Fruit fly (Drosophila melanogaster) Kc167 (cell line): Measurements from ENCODE around the gene dgt2.

Experiments
- Myc ChIP-seq: fragments of >200 bp; optimal IDR thresholded peaks from 2 replicates; lab custom pipeline; 2017; ENCODE audit warnings: missing external identifiers
- Sin3A ChIP-seq: fragments of >200 bp; optimal IDR thresholded peaks from 2 replicates; lab custom pipeline; 2018; ENCODE audit warnings: missing external identifiers
- h ChIP-seq: fragments of >200 bp; optimal IDR thresholded peaks from 3 replicates; lab custom pipeline; 2018; ENCODE audit warnings: missing external identifiers
- insv ChIP-seq: fragments of >200 bp; optimal IDR thresholded peaks from 3 replicates; lab custom pipeline; 2018; ENCODE audit warnings: missing external identifiers
- psq ChIP-seq: fragments of >200 bp; optimal IDR thresholded peaks from 2 replicates; lab custom pipeline; 2017; ENCODE audit warnings: missing external identifiers
- ttk ChIP-seq: sonication (Bioruptor generic); optimal IDR thresholded peaks from 2 replicates; lab custom pipeline; 2017; ENCODE audit warnings: missing external identifiers

Gene dgt2

dm6 chr2L:11989729-11990128 is at the start of gene dgt2, which contains the start of gene zuc:
TSS of gene dgt2 (plus strand) at chr2L:11989936.
TSS of gene zuc (minus strand) at chr2L:11989882.
- no peak for TF ChIP-seq Myc (lab: Kevin White, UChicago)
- TF ChIP-seq Sin3A (lab: Kevin White, UChicago), result no peak
- no peak for TF ChIP-seq psq (lab: Kevin White, UChicago)
- TF ChIP-seq ttk (lab: Kevin White, UChicago), result no peak
- no peak for TF ChIP-seq h (lab: Kevin White, UChicago)
- no peak for TF ChIP-seq insv

dm6 chr2L:11940620-11941019 is 49.1 kb upstream of the dgt2 start:
- TF ChIP-seq ttk (lab: Kevin White, UChicago), result no peak
- no peak for TF ChIP-seq h (lab: Kevin White, UChicago)
- TF ChIP-seq Myc (lab: Kevin White, UChicago), result no peak
- no peak for TF ChIP-seq psq (lab: Kevin White, UChicago)
- TF ChIP-seq Sin3A (lab: Kevin White, UChicago), result no peak

dm6 chr2L:11942265-11942664 is 47.5 kb upstream of the dgt2 start:
- TF ChIP-seq h (lab: Kevin White, UChicago) (no peak), insv (no peak), psq (lab: Kevin White, UChicago) (no peak), Sin3A (lab: Kevin White, UChicago) (no peak), Myc (lab: Kevin White, UChicago) (no peak)

dm6 chr2L:11942826-11943225 is 46.9 kb upstream of the dgt2 start:
- no peak for TF ChIP-seq insv
- TF ChIP-seq h (lab: Kevin White, UChicago), result no peak
- no peak for TF ChIP-seq ttk (lab: Kevin White, UChicago)
- no peak for TF ChIP-seq psq (lab: Kevin White, UChicago)
- TF ChIP-seq Sin3A (lab: Kevin White, UChicago), result no peak
- TF ChIP-seq Myc (lab: Kevin White, UChicago), result no peak

dm6 chr2L:11943829-11944228 is 45.9 kb upstream of the dgt2 start, which contains the start of gene Crys:
TSS of gene Crys (plus strand) at chr2L:11944129.
- TF ChIP-seq Myc (lab: Kevin White, UChicago) (no peak), psq (lab: Kevin White, UChicago) (no peak), insv (no peak), ttk (lab: Kevin White, UChicago) (no peak), h (lab: Kevin White, UChicago) (no peak), Sin3A (lab: Kevin White, UChicago) (no peak)

dm6 chr2L:11947641-11948040 is 42.1 kb upstream of the dgt2 start, which contains the start of gene CG16964:
TSS of gene CG16964 (plus strand) at chr2L:11947941.
- TF ChIP-seq Sin3A (lab: Kevin White, UChicago) (no peak), h (lab: Kevin White, UChicago) (no peak), psq (lab: Kevin White, UChicago) (no peak), ttk (lab: Kevin White, UChicago) (no peak), Myc (lab: Kevin White, UChicago) (no peak), insv (no peak)

- TF ChIP-seq psq (lab: Kevin White, UChicago), result no peak
- TF ChIP-seq h (lab: Kevin White, UChicago), result no peak
Measured at dm6 chr2L:11948479-11948878, 41.3 kb upstream of the dgt2 start.

dm6 chr2L:11949917-11950316 is 39.8 kb upstream of the dgt2 start:
- TF ChIP-seq Myc (lab: Kevin White, UChicago) (no peak), ttk (lab: Kevin White, UChicago) (no peak), h (lab: Kevin White, UChicago) (no peak), psq (lab: Kevin White, UChicago) (no peak), Sin3A (lab: Kevin White, UChicago) (no peak), insv (no peak)

dm6 chr2L:11955839-11956238 is 33.9 kb upstream of the dgt2 start:
- TF ChIP-seq ttk (lab: Kevin White, UChicago) (no peak), insv (no peak), Sin3A (lab: Kevin White, UChicago) (no peak), psq (lab: Kevin White, UChicago) (no peak), h (lab: Kevin White, UChicago) (no peak), Myc (lab: Kevin White, UChicago) (no peak)

- TF ChIP-seq insv (no peak), psq (lab: Kevin White, UChicago) (no peak), h (lab: Kevin White, UChicago) (no peak), Sin3A (lab: Kevin White, UChicago) (no peak), ttk (lab: Kevin White, UChicago) (no peak), Myc (lab: Kevin White, UChicago) (no peak)
Measured at dm6 chr2L:11958729-11959128, 31.0 kb upstream of the dgt2 start.

dm6 chr2L:11960909-11961308 is 28.8 kb upstream of the dgt2 start:
- TF ChIP-seq insv (no peak), ttk (lab: Kevin White, UChicago) (no peak), Sin3A (lab: Kevin White, UChicago) (no peak), psq (lab: Kevin White, UChicago) (no peak), Myc (lab: Kevin White, UChicago) (no peak), h (lab: Kevin White, UChicago) (no peak)

dm6 chr2L:11963422-11964322 is 26.1 kb upstream of the dgt2 start:
- TF ChIP-seq insv (no peak), h (lab: Kevin White, UChicago) (no peak), ttk (lab: Kevin White, UChicago) (no peak), Sin3A (lab: Kevin White, UChicago) (no peak), psq (lab: Kevin White, UChicago) (no peak), Myc (lab: Kevin White, UChicago) (no peak)
